Fruit fly (Drosophila melanogaster) whole organism, embryonic: ENCODE data around the gene GstO2.
A peak's percentile ranks its signal among the peaks of the same experiment; 100 is the strongest.

Experiments used
- Awh ChIP-seq: fragments of 200-800 bp; sonication (Bioruptor generic); IDR thresholded peaks from 2 replicates; pipeline ENCODE4, ENCODE4 v1.3.6; 2022; ENCODE audit warnings: missing biosample characterization, missing genetic modification characterization
- B-H2 ChIP-seq: fragments of 200-800 bp; sonication (Bioruptor generic); optimal IDR thresholded peaks from 2 replicates; lab custom pipeline; 2018; ENCODE audit warnings: missing biosample characterization, mild to moderate bottlenecking, missing genetic modification characterization
- Blimp-1 ChIP-seq: fragments of 200-800 bp; sonication (Bioruptor generic); optimal IDR thresholded peaks from 3 replicates; lab custom pipeline; 2018; ENCODE audit warnings: missing biosample characterization, missing genetic modification characterization, mild to moderate bottlenecking, moderate library complexity, missing genetic modification reagents
- BtbVII ChIP-seq: fragments of 200-800 bp; sonication (Bioruptor generic); optimal IDR thresholded peaks from 3 replicates; lab custom pipeline; 2017; ENCODE audit warnings: missing biosample characterization, mild to moderate bottlenecking, missing genetic modification characterization
- CG12219 ChIP-seq: fragments of 200-800 bp; sonication (Bioruptor generic); optimal IDR thresholded peaks from 3 replicates; lab custom pipeline; 2018; ENCODE audit warnings: missing biosample characterization, mild to moderate bottlenecking, missing genetic modification characterization
- CG12659 ChIP-seq: fragments of 200-800 bp; sonication (Bioruptor generic); optimal IDR thresholded peaks from 3 replicates; lab custom pipeline; 2017; ENCODE audit warnings: mild to moderate bottlenecking, missing biosample characterization, missing genetic modification reagents, missing genetic modification characterization
- CG15011 ChIP-seq: fragments of 200-800 bp; sonication (Bioruptor generic); optimal IDR thresholded peaks from 3 replicates; lab custom pipeline; 2018; ENCODE audit warnings: missing biosample characterization, mild to moderate bottlenecking, missing genetic modification characterization
- CG15073 ChIP-seq: fragments of 200-800 bp; sonication (Bioruptor generic); optimal IDR thresholded peaks from 2 replicates; lab custom pipeline; 2016; ENCODE audit warnings: missing biosample characterization, missing genetic modification characterization
- CG17328 ChIP-seq: fragments of 200-800 bp; sonication (Bioruptor generic); IDR thresholded peaks from 2 replicates; pipeline ENCODE4 v1.3.6; 2022; ENCODE audit warnings: missing biosample characterization, missing genetic modification characterization
- CG17829 ChIP-seq: fragments of 200-800 bp; optimal IDR thresholded peaks from 2 replicates; lab custom pipeline; 2019; ENCODE audit warnings: missing biosample characterization, mild to moderate bottlenecking, missing genetic modification characterization, moderate library complexity
- CG18619 ChIP-seq: fragments of 200-800 bp; sonication (Bioruptor generic); optimal IDR thresholded peaks from 3 replicates; lab custom pipeline; 2017; ENCODE audit warnings: missing biosample characterization, mild to moderate bottlenecking, missing genetic modification characterization
- CG3407 ChIP-seq: fragments of 200-800 bp; sonication (Bioruptor generic); optimal IDR thresholded peaks from 2 replicates; lab custom pipeline; 2018; ENCODE audit warnings: missing biosample characterization, mild to moderate bottlenecking, missing genetic modification characterization
- CG6272 ChIP-seq: fragments of 200-800 bp; sonication (Bioruptor generic); IDR thresholded peaks from 2 replicates; pipeline ENCODE4 v1.3.6; 2022; ENCODE audit warnings: missing biosample characterization, missing genetic modification characterization
- CG7372 ChIP-seq: fragments of 200-800 bp; sonication (Bioruptor generic); IDR thresholded peaks from 2 replicates; pipeline ENCODE4 v1.3.6; 2022; ENCODE audit warnings: missing biosample characterization, missing genetic modification characterization
- CG8281 ChIP-seq: fragments of 200-800 bp; sonication (Bioruptor generic); optimal IDR thresholded peaks from 2 replicates; lab custom pipeline; 2018; ENCODE audit warnings: missing biosample characterization, mild to moderate bottlenecking, missing genetic modification characterization, moderate library complexity
- Camta ChIP-seq: fragments of 200-800 bp; sonication (Bioruptor generic); optimal IDR thresholded peaks from 2 replicates; lab custom pipeline; 2016; ENCODE audit warnings: missing biosample characterization, missing genetic modification characterization
- CoRest ChIP-seq: fragments of 200-800 bp; sonication (Bioruptor generic); optimal IDR thresholded peaks from 3 replicates; lab custom pipeline; 2018; ENCODE audit warnings: missing biosample characterization, mild to moderate bottlenecking, missing genetic modification characterization, moderate library complexity
- Dek ChIP-seq: fragments of 200-800 bp; sonication (Bioruptor generic); optimal IDR thresholded peaks from 3 replicates; lab custom pipeline; 2019; ENCODE audit warnings: missing biosample characterization, mild to moderate bottlenecking, missing genetic modification characterization, moderate library complexity
- Ets65A ChIP-seq: fragments of 200-800 bp; sonication (Bioruptor generic); peaks from one replicate; lab custom pipeline; 2016; ENCODE audit warnings: missing biosample characterization, missing genetic modification characterization
- Hsf ChIP-seq: fragments of 200-800 bp; sonication (Bioruptor generic); optimal IDR thresholded peaks from 3 replicates; lab custom pipeline; 2016; ENCODE audit warnings: missing biosample characterization, missing genetic modification characterization
- Lhr ChIP-seq: fragments of 200-800 bp; sonication (Bioruptor generic); optimal IDR thresholded peaks from 3 replicates; lab custom pipeline; 2017; ENCODE audit warnings: mild to moderate bottlenecking, missing biosample characterization, missing genetic modification reagents, missing genetic modification characterization
- MBD-R2 ChIP-seq: fragments of 200-800 bp; sonication (Bioruptor generic); IDR thresholded peaks from 2 replicates; pipeline ENCODE4 v1.3.6; 2022; ENCODE audit warnings: missing biosample characterization, missing genetic modification characterization
- NK7.1 ChIP-seq: fragments of 200-800 bp; sonication (Bioruptor generic); optimal IDR thresholded peaks from 3 replicates; lab custom pipeline; 2016; ENCODE audit warnings: missing biosample characterization, missing genetic modification characterization
- NfI ChIP-seq: fragments of 200-800 bp; sonication (Bioruptor generic); optimal IDR thresholded peaks from 3 replicates; lab custom pipeline; 2018; ENCODE audit warnings: missing biosample characterization, mild to moderate bottlenecking, missing genetic modification characterization, moderate library complexity
- Oaz ChIP-seq: fragments of 200-800 bp; sonication (Bioruptor generic); IDR thresholded peaks from 2 replicates; pipeline ENCODE4 v1.3.6; 2022; ENCODE audit warnings: missing biosample characterization, missing genetic modification characterization
- Opbp ChIP-seq: fragments of 200-800 bp; sonication (Bioruptor generic); IDR thresholded peaks from 3 replicates; pipeline ENCODE4 v1.3.6; 2022; ENCODE audit warnings: missing biosample characterization, missing genetic modification characterization; ENCODE audit not compliant: partially characterized antibody
- al ChIP-seq: fragments of 200-800 bp; sonication (Bioruptor generic); IDR thresholded peaks from 2 replicates; pipeline ENCODE4 v1.3.6; 2022; ENCODE audit warnings: missing biosample characterization, missing genetic modification characterization
- ap ChIP-seq: fragments of 200-800 bp; sonication (Bioruptor generic); IDR thresholded peaks from 2 replicates; pipeline ENCODE4 v1.3.6; 2022; ENCODE audit warnings: missing biosample characterization, missing genetic modification characterization
- ato ChIP-seq: fragments of 200-800 bp; sonication (Bioruptor generic); IDR thresholded peaks from 2 replicates; pipeline ENCODE4 v1.3.6; 2022; ENCODE audit warnings: missing biosample characterization, missing genetic modification characterization; ENCODE audit not compliant: partially characterized antibody
- bowl ChIP-seq: fragments of 200-800 bp; sonication (Bioruptor generic); IDR thresholded peaks from 2 replicates; pipeline ENCODE4 v1.3.6; 2022; ENCODE audit warnings: missing biosample characterization, missing genetic modification characterization
- chn ChIP-seq: fragments of 200-800 bp; sonication (Bioruptor generic); optimal IDR thresholded peaks from 2 replicates; lab custom pipeline; 2016; ENCODE audit warnings: missing biosample characterization, missing genetic modification characterization
- ci ChIP-seq: fragments of 200-800 bp; sonication (Bioruptor generic); IDR thresholded peaks from 3 replicates; pipeline ENCODE4 v1.3.6; 2022; ENCODE audit warnings: missing biosample characterization, missing genetic modification characterization
- corto ChIP-seq: fragments of 200-800 bp; sonication (Bioruptor generic); optimal IDR thresholded peaks from 2 replicates; lab custom pipeline; 2016; ENCODE audit warnings: missing biosample characterization, mild to moderate bottlenecking, missing genetic modification characterization, moderate library complexity
- exex ChIP-seq: fragments of 200-800 bp; sonication (Bioruptor generic); optimal IDR thresholded peaks from 4 replicates; lab custom pipeline; 2018; ENCODE audit warnings: missing biosample characterization, mild to moderate bottlenecking, missing genetic modification characterization, moderate library complexity
- eyg ChIP-seq: fragments of 200-800 bp; sonication (Bioruptor generic); optimal IDR thresholded peaks from 3 replicates; lab custom pipeline; 2016; ENCODE audit warnings: missing biosample characterization, missing genetic modification characterization
- fd64A ChIP-seq: fragments of 200-800 bp; sonication (Bioruptor generic); optimal IDR thresholded peaks from 3 replicates; lab custom pipeline; 2018; ENCODE audit warnings: missing biosample characterization, mild to moderate bottlenecking, missing genetic modification characterization
- gsb ChIP-seq: fragments of 200-800 bp; sonication (Bioruptor generic); IDR thresholded peaks from 2 replicates; pipeline ENCODE4 v1.3.6; 2022; ENCODE audit warnings: missing biosample characterization, missing genetic modification characterization
- knrl ChIP-seq: fragments of 200-800 bp; sonication (Bioruptor generic); IDR thresholded peaks from 3 replicates; pipeline ENCODE4 v1.3.6; 2022; ENCODE audit warnings: missing biosample characterization, missing genetic modification characterization; ENCODE audit not compliant: partially characterized antibody
- lbe ChIP-seq: fragments of 200-800 bp; sonication (Bioruptor generic); optimal IDR thresholded peaks from 2 replicates; lab custom pipeline; 2016; ENCODE audit warnings: missing biosample characterization, mild to moderate bottlenecking, missing genetic modification characterization
- lilli ChIP-seq: fragments of 200-800 bp; sonication (Bioruptor generic); optimal IDR thresholded peaks from 3 replicates; lab custom pipeline; 2016; ENCODE audit warnings: missing biosample characterization, missing genetic modification characterization
- luna ChIP-seq: fragments of 200-800 bp; sonication (Bioruptor generic); optimal IDR thresholded peaks from 2 replicates; lab custom pipeline; 2016; ENCODE audit warnings: missing biosample characterization, missing genetic modification characterization
- nau ChIP-seq: fragments of 200-800 bp; sonication (Bioruptor generic); optimal IDR thresholded peaks from 3 replicates; lab custom pipeline; 2017; ENCODE audit warnings: missing biosample characterization, mild to moderate bottlenecking, missing genetic modification characterization, missing genetic modification reagents
- nerfin-1 ChIP-seq: fragments of 200-800 bp; sonication (Bioruptor generic); optimal IDR thresholded peaks from 3 replicates; lab custom pipeline; 2019; ENCODE audit warnings: missing biosample characterization, mild to moderate bottlenecking, missing genetic modification characterization, moderate library complexity
- otp ChIP-seq: fragments of 200-800 bp; sonication (Bioruptor generic); IDR thresholded peaks from 3 replicates; pipeline ENCODE4, ENCODE4 v1.3.6; 2022; ENCODE audit warnings: missing biosample characterization, missing genetic modification characterization
- phol ChIP-seq: fragments of 200-800 bp; sonication (Bioruptor generic); optimal IDR thresholded peaks from 3 replicates; lab custom pipeline; 2018; ENCODE audit warnings: missing biosample characterization, mild to moderate bottlenecking, missing genetic modification characterization, moderate library complexity
- psq ChIP-seq: fragments of 200-800 bp; sonication (Bioruptor generic); optimal IDR thresholded peaks from 2 replicates; lab custom pipeline; 2017; ENCODE audit warnings: missing biosample characterization, missing genetic modification characterization
- stwl ChIP-seq: fragments of 200-800 bp; sonication (Bioruptor generic); optimal IDR thresholded peaks from 3 replicates; lab custom pipeline; 2018; ENCODE audit warnings: missing biosample characterization, mild to moderate bottlenecking, missing genetic modification characterization, moderate library complexity
- tin ChIP-seq: fragments of 200-800 bp; sonication (Bioruptor generic); optimal IDR thresholded peaks from 3 replicates; lab custom pipeline; 2016; ENCODE audit warnings: missing biosample characterization, missing genetic modification characterization
- tll ChIP-seq, 2 experiments: fragments of 200-800 bp in 1 of 2; fragments of >200 bp in 1 of 2; sonication (Bioruptor generic) in 1 of 2; optimal IDR thresholded peaks; 2 replicates each; lab custom pipeline; 2017 to 2019; ENCODE audit warnings: missing biosample characterization in 2 of 2, missing genetic modification characterization in 2 of 2, mild to moderate bottlenecking in 1 of 2, moderate library complexity in 1 of 2
- vnd ChIP-seq: fragments of 200-800 bp; sonication (Bioruptor generic); IDR thresholded peaks from 3 replicates; pipeline ENCODE4 v1.3.6; 2022; ENCODE audit warnings: missing biosample characterization, missing genetic modification characterization; ENCODE audit not compliant: partially characterized antibody

Gene GstO2

DNA sequence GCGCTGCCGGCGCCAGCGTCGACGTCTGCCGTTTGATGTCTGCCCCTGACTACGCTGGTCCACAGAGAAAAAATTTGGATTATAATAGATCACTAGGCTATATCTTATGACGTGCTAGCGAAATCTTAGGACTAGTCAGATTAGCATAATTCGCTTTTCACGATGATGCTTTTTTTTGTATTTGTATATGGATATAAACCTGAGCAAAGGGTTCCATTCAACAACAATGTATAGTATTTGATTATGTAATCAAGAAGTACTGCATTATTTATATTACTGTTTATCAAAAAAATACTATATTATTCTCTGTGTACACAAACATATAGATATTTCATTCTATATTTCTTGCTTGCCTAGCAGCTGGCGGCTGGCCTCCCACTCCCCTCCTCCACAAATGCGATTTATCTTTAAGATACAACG lies 23.8 kb upstream of the GstO2 start (continued):
- TF ChIP-seq NfI: peak; percentile 90
- TF ChIP-seq exex (tag; lab: Kevin White, UChicago): peak; percentile 55
- peak; percentile 64; the same call in 1 of the 2 replicates for TF ChIP-seq Awh (GFP tag; lab: Robert Waterston, UW)
- no peak for TF ChIP-seq tll (GFP tag; optimal IDR thresholded peaks at IDR 0.05; lab: Kevin White, UChicago)
- peak; percentile 70 for TF ChIP-seq gsb
- peak; percentile 80; the same call in 2 of the 3 replicates for TF ChIP-seq otp (GFP tag; lab: Robert Waterston, UW)
- peak; percentile 88 for TF ChIP-seq Ets65A
- TF ChIP-seq bowl (GFP tag; lab: Robert Waterston, UW): peak; percentile 47; the same call in 1 of the 2 replicates
- TF ChIP-seq al (GFP tag; lab: Robert Waterston, UW): peak; percentile 85
- peak; percentile 82 for TF ChIP-seq CG12219
- TF ChIP-seq Oaz (GFP tag; lab: Robert Waterston, UW): peak; percentile 54; the same call in 1 of the 2 replicates
- TF ChIP-seq CG3407 (GFP tag; lab: Kevin White, UChicago): peak; percentile 80
- TF ChIP-seq CG12659 (GFP tag; lab: Kevin White, UChicago): peak; percentile 93
- peak; percentile 88 for TF ChIP-seq BtbVII (GFP tag; lab: Kevin White, UChicago)
- TF ChIP-seq chn (GFP tag; lab: Kevin White, UChicago): peak; percentile 69
- TF ChIP-seq lilli: peak; percentile 88
- TF ChIP-seq psq (GFP tag; lab: Kevin White, UChicago): peak; percentile 39
- no peak for TF ChIP-seq Opbp (GFP tag; lab: Robert Waterston, UW)
- TF ChIP-seq nerfin-1 (tag; lab: Kevin White, UChicago): peak; percentile 79
- peak; percentile 51; the same call in 1 of the 2 replicates for TF ChIP-seq CG17328 (GFP tag; lab: Robert Waterston, UW)
- peak; percentile 78 for TF ChIP-seq ci
- peak; percentile 46 for TF ChIP-seq luna
- TF ChIP-seq CG18619 (GFP tag; lab: Kevin White, UChicago): peak; percentile 84
- no peak for TF ChIP-seq corto (GFP tag; lab: Kevin White, UChicago)
- TF ChIP-seq CG15073: peak; percentile 6
- peak; percentile 89 for TF ChIP-seq nau (GFP tag; lab: Kevin White, UChicago)
- TF ChIP-seq lbe: peak; percentile 20
- TF ChIP-seq Dek (tag; lab: Kevin White, UChicago): peak; percentile 90
- peak; percentile 57 for TF ChIP-seq fd64A
- peak; percentile 85 for TF ChIP-seq Blimp-1
- TF ChIP-seq stwl (tag; lab: Kevin White, UChicago): no peak
- peak; percentile 81 for TF ChIP-seq tin (GFP tag; lab: Kevin White, UChicago)
- peak; percentile 64; the same call in 1 of the 2 replicates for TF ChIP-seq MBD-R2
- peak; percentile 89 for TF ChIP-seq phol (tag; lab: Kevin White, UChicago)
- peak; percentile 28 for TF ChIP-seq NK7.1 (GFP tag; lab: Kevin White, UChicago)
- TF ChIP-seq Hsf: peak; percentile 79
- TF ChIP-seq CG6272 (GFP tag; lab: Robert Waterston, UW): peak; percentile 62
- TF ChIP-seq eyg (GFP tag; lab: Kevin White, UChicago): peak; percentile 58
- TF ChIP-seq B-H2 (GFP tag; lab: Kevin White, UChicago): peak; percentile 53
- no peak for TF ChIP-seq ato (GFP tag; lab: Robert Waterston, UW)
- TF ChIP-seq CG7372 (GFP tag; lab: Robert Waterston, UW): peak; percentile 90
- no peak for TF ChIP-seq knrl (GFP tag; lab: Robert Waterston, UW)
- TF ChIP-seq ap (GFP tag; lab: Robert Waterston, UW): peak; percentile 66
- TF ChIP-seq Camta (GFP tag; lab: Kevin White, UChicago): peak; percentile 72
- TF ChIP-seq CG15011: peak; percentile 83
- peak; percentile 85 for TF ChIP-seq CG17829 (tag; lab: Kevin White, UChicago)
- TF ChIP-seq Lhr (GFP tag; lab: Kevin White, UChicago): peak; percentile 54
- no peak for TF ChIP-seq vnd (GFP tag; lab: Robert Waterston, UW)
- TF ChIP-seq CG8281 (tag; lab: Kevin White, UChicago): peak; percentile 78
- peak; percentile 94 for TF ChIP-seq CoRest (tag; lab: Kevin White, UChicago)
